Fruit fly (Drosophila melanogaster): ENCODE measurements around the gene CG34109.

DNA sequence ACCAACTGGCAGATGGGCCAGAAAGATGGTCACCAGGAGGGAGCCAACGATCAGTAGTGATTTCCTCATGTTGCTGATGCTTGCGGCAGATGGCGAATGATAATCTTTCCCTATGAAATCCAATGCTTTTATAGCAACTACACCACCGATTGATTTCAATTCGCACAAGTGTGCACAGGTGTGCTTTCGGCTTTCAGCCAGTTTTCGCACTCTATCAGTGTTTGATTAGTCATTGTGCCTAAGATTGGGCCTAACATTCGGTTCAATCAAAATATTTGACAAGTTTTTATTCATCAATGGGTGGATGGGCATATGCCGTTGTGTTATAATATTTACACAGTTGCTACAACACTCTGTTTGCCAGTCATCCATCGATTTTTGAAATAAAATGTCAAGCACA is 28.8 kb downstream of the CG34109 start, which contains the start of gene CG13135:
- TF ChIP-seq CG8478 (optimal IDR thresholded peaks at IDR 0.05), result no peak
- TF ChIP-seq CTCF (optimal IDR thresholded peaks at IDR 0.05), result no peak

All from S2 (cell line).